Worm (Caenorhabditis elegans) whole organism, L2 larva: ENCODE data around the gene cyp-13A10.

Source experiments
- C34F6.9 ChIP-seq: fragments of 150-350 bp; optimal IDR thresholded peaks from 2 replicates; lab custom pipeline; 2014; ENCODE audit warnings: missing biosample characterization, missing genetic modification characterization
- F13H6.1 ChIP-seq: sonication (generic microtip); optimal IDR thresholded peaks from 2 replicates; lab custom pipeline; 2016; ENCODE audit warnings: missing genetic modification characterization, missing compliant biosample characterization
- R02D3.7 ChIP-seq: fragments of 150-350 bp; optimal IDR thresholded peaks from 2 replicates; lab custom pipeline; 2014; ENCODE audit warnings: missing biosample characterization, missing genetic modification characterization
- Y55F3AM.14 ChIP-seq: fragments of 200-800 bp; sonication (Bioruptor generic); optimal IDR thresholded peaks from 2 replicates; lab custom pipeline; 2018; ENCODE audit warnings: mild to moderate bottlenecking, missing genetic modification characterization, missing compliant biosample characterization
- ZK546.5 ChIP-seq: sonication (generic microtip); optimal IDR thresholded peaks from 2 replicates; lab custom pipeline; 2017; ENCODE audit warnings: missing biosample characterization, missing genetic modification characterization
- aly-2 ChIP-seq: fragments of 150-350 bp; optimal IDR thresholded peaks from 2 replicates; lab custom pipeline; 2014; ENCODE audit warnings: missing biosample characterization, missing genetic modification characterization
- ama-1 ChIP-seq: fragments of 150-350 bp; optimal IDR thresholded peaks from 2 replicates; lab custom pipeline; 2018; ENCODE audit warnings: inconsistent platforms
- blmp-1 ChIP-seq: sonication (generic microtip); optimal IDR thresholded peaks from 2 replicates; lab custom pipeline; 2017; ENCODE audit warnings: missing genetic modification characterization, mild to moderate bottlenecking, missing compliant biosample characterization, antibody characterized with exemption, moderate library complexity; ENCODE audit not compliant: insufficient read depth
- crh-2 ChIP-seq: sonication (generic microtip); optimal IDR thresholded peaks from 2 replicates; lab custom pipeline; 2017; ENCODE audit warnings: missing biosample characterization, missing genetic modification characterization
- dmd-4 ChIP-seq: sonication (generic microtip); optimal IDR thresholded peaks from 2 replicates; lab custom pipeline; 2017; ENCODE audit warnings: missing biosample characterization, missing genetic modification characterization
- egl-27 ChIP-seq: sonication (generic microtip); optimal IDR thresholded peaks from 3 replicates; lab custom pipeline; 2017; ENCODE audit warnings: missing biosample characterization, missing genetic modification reagents, missing genetic modification characterization
- elt-1 ChIP-seq: fragments of 150-350 bp; optimal IDR thresholded peaks from 2 replicates; lab custom pipeline; 2014; ENCODE audit warnings: missing biosample characterization, missing genetic modification characterization
- elt-3 ChIP-seq: sonication (generic microtip); optimal IDR thresholded peaks from 2 replicates; lab custom pipeline; 2017; ENCODE audit warnings: missing biosample characterization, missing genetic modification characterization
- fos-1 ChIP-seq: fragments of 150-350 bp; optimal IDR thresholded peaks from 2 replicates; lab custom pipeline; 2014; ENCODE audit warnings: missing biosample characterization, missing genetic modification characterization
- lin-13 ChIP-seq: fragments of 150-350 bp; optimal IDR thresholded peaks from 2 replicates; lab custom pipeline; 2014; ENCODE audit warnings: missing biosample characterization, missing genetic modification reagents, missing genetic modification characterization
- lsy-2 ChIP-seq, 2 experiments: fragments of 150-350 bp in 1 of 2; sonication (generic microtip) in 1 of 2; optimal IDR thresholded peaks; 2 replicates each; lab custom pipeline; 2014 to 2017; ENCODE audit warnings: missing biosample characterization in 2 of 2, missing genetic modification characterization in 2 of 2
- mab-5 ChIP-seq: fragments of 150-350 bp; optimal IDR thresholded peaks from 2 replicates; lab custom pipeline; 2014; ENCODE audit warnings: missing biosample characterization, missing genetic modification characterization
- mbf-1 ChIP-seq: sonication (generic microtip); optimal IDR thresholded peaks from 2 replicates; lab custom pipeline; 2017; ENCODE audit warnings: missing biosample characterization, missing genetic modification characterization
- mdl-1 ChIP-seq, 2 experiments: fragments of 150-350 bp in 1 of 2; sonication (generic microtip) in 1 of 2; optimal IDR thresholded peaks; 2 replicates each; lab custom pipeline; 2017; ENCODE audit warnings: missing biosample characterization in 2 of 2, missing genetic modification characterization in 2 of 2
- nhr-11 ChIP-seq: fragments of 150-350 bp; optimal IDR thresholded peaks from 2 replicates; lab custom pipeline; 2014; ENCODE audit warnings: missing biosample characterization, missing genetic modification characterization
- nhr-12 ChIP-seq: fragments of 150-350 bp; optimal IDR thresholded peaks from 2 replicates; lab custom pipeline; 2014; ENCODE audit warnings: missing biosample characterization, missing genetic modification characterization
- nhr-129 ChIP-seq: fragments of 150-350 bp; optimal IDR thresholded peaks from 2 replicates; lab custom pipeline; 2014; ENCODE audit warnings: missing biosample characterization, missing genetic modification characterization
- nhr-23 ChIP-seq: fragments of 150-350 bp; optimal IDR thresholded peaks from 2 replicates; lab custom pipeline; 2014; ENCODE audit warnings: missing biosample characterization, missing genetic modification reagents, missing genetic modification characterization
- nhr-25 ChIP-seq: fragments of 150-350 bp; sonication (generic microtip); optimal IDR thresholded peaks from 3 replicates; lab custom pipeline; 2014; ENCODE audit warnings: missing biosample characterization, missing genetic modification characterization
- nhr-6 ChIP-seq: fragments of 150-350 bp; optimal IDR thresholded peaks from 2 replicates; lab custom pipeline; 2014; ENCODE audit warnings: missing biosample characterization, missing genetic modification characterization
- nhr-77 ChIP-seq: fragments of 150-350 bp; optimal IDR thresholded peaks from 2 replicates; lab custom pipeline; 2014; ENCODE audit warnings: missing biosample characterization, missing genetic modification characterization
- peb-1 ChIP-seq: fragments of 150-350 bp; optimal IDR thresholded peaks from 2 replicates; lab custom pipeline; 2014; ENCODE audit warnings: missing biosample characterization, missing genetic modification characterization
- skn-1 ChIP-seq: sonication (generic microtip); optimal IDR thresholded peaks from 2 replicates; lab custom pipeline; 2017; ENCODE audit warnings: missing biosample characterization, missing genetic modification characterization
- sma-3 ChIP-seq: sonication (generic microtip); optimal IDR thresholded peaks from 2 replicates; lab custom pipeline; 2016; ENCODE audit warnings: missing genetic modification reagents, missing genetic modification characterization, missing compliant biosample characterization
- sma-9 ChIP-seq, 2 experiments: fragments of 150-350 bp in 1 of 2; sonication (generic microtip) in 1 of 2; optimal IDR thresholded peaks; 2 replicates each; lab custom pipeline; 2014 to 2016; ENCODE audit warnings: missing genetic modification characterization in 2 of 2, mild to moderate bottlenecking in 1 of 2, missing biosample characterization in 1 of 2, missing compliant biosample characterization in 1 of 2, missing genetic modification reagents in 1 of 2, moderate library complexity in 1 of 2
- unc-39 ChIP-seq: fragments of 150-350 bp; optimal IDR thresholded peaks from 2 replicates; lab custom pipeline; 2014; ENCODE audit warnings: missing biosample characterization, missing genetic modification characterization
- unc-55 ChIP-seq: fragments of 150-350 bp; sonication (generic microtip); optimal IDR thresholded peaks from 3 replicates; lab custom pipeline; 2014; ENCODE audit warnings: missing biosample characterization, missing genetic modification reagents, missing genetic modification characterization
- unc-62 ChIP-seq: fragments of 150-350 bp; optimal IDR thresholded peaks from 2 replicates; lab custom pipeline; 2014; ENCODE audit warnings: missing biosample characterization, missing genetic modification reagents, missing genetic modification characterization
- zag-1 ChIP-seq: fragments of 150-350 bp; optimal IDR thresholded peaks from 2 replicates; lab custom pipeline; 2014; ENCODE audit warnings: missing biosample characterization, missing genetic modification characterization
- ztf-1 ChIP-seq: fragments of 200-800 bp; sonication (Bioruptor generic); conservative IDR thresholded peaks from 2 replicates; pipeline ENCODE4 v1.3.6; 2022; ENCODE audit warnings: missing genetic modification characterization, missing compliant biosample characterization
- ztf-11 ChIP-seq: sonication (generic microtip); optimal IDR thresholded peaks from 2 replicates; lab custom pipeline; 2017; ENCODE audit warnings: missing biosample characterization, missing genetic modification characterization

The cyp-13A10 gene

DNA sequence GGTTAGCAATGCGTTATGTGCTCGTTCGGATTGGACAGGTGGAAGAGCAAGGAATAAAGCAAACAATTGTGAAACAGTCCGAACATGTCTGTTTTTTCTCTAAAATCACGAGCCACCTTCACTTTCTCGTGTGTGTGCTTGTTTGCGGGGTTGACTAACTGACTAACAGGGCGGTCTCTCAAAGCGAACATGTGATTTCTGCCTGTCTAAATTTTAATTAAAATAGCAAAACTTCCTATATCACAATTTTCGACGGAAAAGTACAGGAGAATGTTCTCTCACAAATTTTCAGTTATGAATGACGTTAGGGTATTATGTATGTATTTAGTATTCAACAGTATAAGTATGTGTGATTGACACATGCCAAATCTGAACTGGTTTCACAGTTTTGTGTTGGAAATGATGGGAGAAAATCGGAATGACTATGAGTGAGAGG lies 40.8 kb downstream of the cyp-13A10 start:
- TF ChIP-seq nhr-11 (tag; lab: Kevin White, UChicago) = no peak
- peak; percentile 13 for TF ChIP-seq blmp-1 (tag; lab: Kevin White, UChicago)
- peak; percentile 43 for TF ChIP-seq F13H6.1 (tag; lab: Kevin White, UChicago)
- no peak for TF ChIP-seq mab-5
- peak; percentile 9 for TF ChIP-seq sma-9 (GFP tag; optimal IDR thresholded peaks at IDR 0.05; lab: Kevin White, UChicago)
- no peak for TF ChIP-seq sma-9 (tag; optimal IDR thresholded peaks at IDR 0.05; lab: Kevin White, UChicago)
- TF ChIP-seq crh-2 (tag; lab: Kevin White, UChicago) = peak; percentile 40
- TF ChIP-seq C34F6.9 (tag; lab: Kevin White, UChicago) = peak; percentile 21

DNA sequence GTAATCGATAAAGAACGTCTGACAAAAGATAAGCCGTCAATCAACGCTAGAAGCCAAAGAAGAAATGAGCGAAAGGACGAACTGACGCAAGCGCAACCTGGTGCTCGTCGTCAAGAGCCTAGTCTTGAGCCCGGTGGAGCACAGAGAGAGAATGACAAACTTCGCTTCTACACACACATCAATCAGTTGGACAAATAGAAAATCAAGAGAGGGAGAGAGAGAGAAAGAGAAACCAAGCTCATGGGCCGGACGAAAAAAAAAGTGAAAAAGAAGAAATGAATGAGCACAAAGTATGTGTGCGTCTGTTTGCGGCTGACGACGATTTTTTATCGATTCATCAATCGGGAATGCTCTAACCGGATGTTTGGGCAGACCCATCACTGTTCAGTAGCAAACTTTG lies 41.6 kb downstream of the cyp-13A10 start:
- TF ChIP-seq aly-2 (tag; lab: Kevin White, UChicago) (no peak), nhr-129 (tag; lab: Kevin White, UChicago) (peak; percentile 43), dmd-4 (tag; lab: Kevin White, UChicago) (no peak), F13H6.1 (tag; lab: Kevin White, UChicago) (peak; percentile 70), nhr-23 (tag; lab: Kevin White, UChicago) (no peak), elt-1 (no peak), sma-9 (GFP tag; optimal IDR thresholded peaks at IDR 0.05; lab: Kevin White, UChicago) (peak; percentile 50), sma-9 (tag; optimal IDR thresholded peaks at IDR 0.05; lab: Kevin White, UChicago) (no peak), lsy-2 (tag; optimal IDR thresholded peaks at IDR 0.05; lab: Kevin White, UChicago) (peak in 1 of 2 experiments; percentile 24), ztf-11 (no peak), lin-13 (GFP tag; lab: Kevin White, UChicago) (no peak), egl-27 (tag; lab: Kevin White, UChicago) (no peak), unc-55 (GFP tag; lab: Kevin White, UChicago) (peak; percentile 1), mdl-1 (tag; optimal IDR thresholded peaks at IDR 0.05; lab: Kevin White, UChicago) (no peak), unc-62 (GFP tag; lab: Kevin White, UChicago) (no peak), nhr-77 (no peak), ama-1 (no peak), C34F6.9 (tag; lab: Kevin White, UChicago) (peak; percentile 61)

DNA sequence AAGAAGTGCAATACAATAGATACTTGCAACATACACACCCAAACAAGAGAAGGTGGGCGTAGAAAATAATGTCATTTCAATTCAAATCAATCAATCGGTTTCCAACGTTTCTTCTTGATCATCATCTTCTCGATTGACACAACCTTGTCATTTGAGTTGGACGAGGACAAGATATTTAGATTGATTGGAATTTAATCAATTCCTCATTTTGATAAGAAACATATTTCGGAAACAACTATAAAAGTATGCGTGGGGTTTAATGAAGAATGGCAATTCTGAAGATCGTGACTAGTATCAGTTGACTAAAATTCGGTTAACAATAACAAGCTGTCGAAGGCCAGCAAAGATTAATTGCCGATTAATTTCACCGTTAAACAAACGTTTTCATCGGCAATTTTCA lies 42.1 kb downstream of the cyp-13A10 start:
- TF ChIP-seq nhr-11 (tag; lab: Kevin White, UChicago) (no peak), elt-3 (tag; lab: Kevin White, UChicago) (no peak), unc-62 (GFP tag; lab: Kevin White, UChicago) (no peak), mdl-1 (tag; optimal IDR thresholded peaks at IDR 0.05; lab: Kevin White, UChicago) (no peak), fos-1 (no peak), ZK546.5 (tag; lab: Kevin White, UChicago) (no peak), nhr-12 (no peak), aly-2 (tag; lab: Kevin White, UChicago) (no peak), nhr-25 (tag; lab: Kevin White, UChicago) (peak; percentile 59), skn-1 (no peak), peb-1 (no peak), nhr-77 (no peak), unc-39 (tag; lab: Kevin White, UChicago) (no peak), nhr-129 (tag; lab: Kevin White, UChicago) (no peak), blmp-1 (tag; lab: Kevin White, UChicago) (peak; percentile 4), crh-2 (tag; lab: Kevin White, UChicago) (no peak), nhr-6 (tag; lab: Kevin White, UChicago) (peak; percentile 29), mab-5 (no peak), R02D3.7 (tag; lab: Kevin White, UChicago) (no peak), zag-1 (tag; lab: Kevin White, UChicago) (no peak), sma-3 (peak; percentile 1), unc-55 (GFP tag; lab: Kevin White, UChicago) (no peak), sma-9 (GFP tag; optimal IDR thresholded peaks at IDR 0.05; lab: Kevin White, UChicago) (peak; percentile 15), sma-9 (tag; optimal IDR thresholded peaks at IDR 0.05; lab: Kevin White, UChicago) (no peak)

DNA sequence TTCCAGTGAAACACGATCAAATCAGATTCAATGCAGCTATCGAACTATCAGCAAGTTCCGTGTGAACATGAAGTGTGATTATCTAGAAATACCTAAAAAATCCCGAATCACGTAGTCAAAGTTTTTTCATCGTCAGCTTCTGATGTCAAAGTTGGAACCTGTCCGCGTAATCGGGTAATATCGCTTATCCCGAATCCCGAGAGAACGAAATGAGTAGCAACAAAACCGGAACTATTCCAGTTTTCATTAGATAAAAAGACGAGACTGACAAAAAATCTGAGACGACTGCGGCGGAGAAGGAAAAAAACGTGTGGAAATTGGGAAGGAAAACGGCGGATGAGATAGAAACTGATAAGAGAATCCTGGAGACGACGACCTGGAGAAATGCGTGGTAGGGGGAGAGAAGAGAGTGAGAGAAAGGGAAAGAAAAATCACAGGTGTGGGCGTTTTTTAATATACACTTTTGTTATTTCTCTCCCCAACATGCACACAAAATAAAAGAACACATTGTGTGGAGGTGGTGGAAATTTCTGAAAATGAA lies 42.6 kb downstream of the cyp-13A10 start:
- no peak for TF ChIP-seq mdl-1 (tag; optimal IDR thresholded peaks at IDR 0.05; lab: Kevin White, UChicago)
- no peak for TF ChIP-seq unc-55 (GFP tag; lab: Kevin White, UChicago)
- TF ChIP-seq F13H6.1 (tag; lab: Kevin White, UChicago) = peak; percentile 13
- TF ChIP-seq ama-1 = peak; percentile 33
- peak; percentile 45 for TF ChIP-seq fos-1
- no peak for TF ChIP-seq Y55F3AM.14 (GFP tag; lab: Kevin White, UChicago)
- TF ChIP-seq elt-3 (tag; lab: Kevin White, UChicago) = no peak
- no peak for TF ChIP-seq ztf-1 (GFP tag; lab: Robert Waterston, UW)
- no peak for TF ChIP-seq sma-9 (GFP tag; optimal IDR thresholded peaks at IDR 0.05; lab: Kevin White, UChicago)
- TF ChIP-seq sma-9 (tag; optimal IDR thresholded peaks at IDR 0.05; lab: Kevin White, UChicago) = no peak
- no peak for TF ChIP-seq nhr-6 (tag; lab: Kevin White, UChicago)
- no peak for TF ChIP-seq mbf-1
